Worm (Caenorhabditis elegans): Measurements from ENCODE around the gene Y62H9A.11.
A peak's percentile ranks its signal among the peaks of the same experiment; 100 is the strongest.

Gene Y62H9A.11

DNA sequence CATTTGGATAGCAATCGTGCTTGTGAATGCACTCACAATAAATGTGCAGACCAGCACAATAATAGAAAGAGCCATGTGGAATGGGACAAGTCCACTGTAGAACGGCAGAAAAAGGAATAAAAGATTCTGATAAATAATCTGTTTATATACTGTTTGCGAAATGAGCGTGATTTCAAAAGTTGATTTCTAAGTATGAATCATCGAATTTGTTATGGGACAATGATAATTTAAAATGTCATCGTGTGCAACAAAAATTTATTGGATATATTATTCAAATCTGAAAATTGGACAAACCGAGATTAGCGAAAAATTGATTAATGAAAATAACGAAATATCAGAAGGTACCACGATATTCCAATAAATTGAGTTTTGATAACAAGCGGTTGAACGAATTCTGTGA is 31.7 kb upstream of the Y62H9A.11 start, which contains the start of gene F55G7.5:
Gene F55G7.5, minus strand, starts transcription at position 101 of the 400 bp plus-strand sequence.
- TF ChIP-seq ttx-3 (tag; optimal IDR thresholded peaks at IDR 0.05) = no peak
- no peak for TF ChIP-seq sdc-2 (tag; optimal IDR thresholded peaks at IDR 0.05)

ce11 chrX:11937343-11937935 is 30.3 kb upstream of the Y62H9A.11 start:
- peak; percentile 98 for TF ChIP-seq dve-1 (tag; optimal IDR thresholded peaks at IDR 0.05)
- TF ChIP-seq sox-2 (GFP tag; IDR thresholded peaks at IDR 0.05) = peak; percentile 46
- no peak for TF ChIP-seq odd-2 (tag; optimal IDR thresholded peaks at IDR 0.05)
- peak; percentile 73 for TF ChIP-seq madf-2 (tag; optimal IDR thresholded peaks at IDR 0.05)
- TF ChIP-seq C38D4.7 (GFP tag; optimal IDR thresholded peaks at IDR 0.05) = no peak
- TF ChIP-seq eyg-1 (tag; optimal IDR thresholded peaks at IDR 0.05) = no peak
- TF ChIP-seq tbx-7 (tag; optimal IDR thresholded peaks at IDR 0.05) = peak; percentile 50
- TF ChIP-seq nhr-232 (tag; optimal IDR thresholded peaks at IDR 0.05) = no peak
- TF ChIP-seq ets-4 (tag; optimal IDR thresholded peaks at IDR 0.05) = peak; percentile 18
- TF ChIP-seq ceh-14 (tag; optimal IDR thresholded peaks at IDR 0.05) = peak; percentile 52
- TF ChIP-seq fkh-10 (GFP tag; optimal IDR thresholded peaks at IDR 0.05) = peak; percentile 57
- no peak for TF ChIP-seq nfya-1 (tag; optimal IDR thresholded peaks at IDR 0.05)
- TF ChIP-seq hlh-15 (tag; optimal IDR thresholded peaks at IDR 0.05) = peak; percentile 44
- no peak for TF ChIP-seq pag-3 (tag; optimal IDR thresholded peaks at IDR 0.05; ENCODE audit: borderline replicate concordance)
- peak; percentile 87 for TF ChIP-seq syd-9 (tag; optimal IDR thresholded peaks at IDR 0.05)
- peak; percentile 31 for TF ChIP-seq dmd-4 (tag; optimal IDR thresholded peaks at IDR 0.05; ENCODE audit: borderline replicate concordance)
- peak; percentile 53 for TF ChIP-seq ceh-19 (GFP tag; optimal IDR thresholded peaks at IDR 0.05)
- 0 out of 2 replicates have a peak, but pooled peaks have one; percentile 21 for TF ChIP-seq unc-3 (GFP tag; conservative IDR thresholded peaks at IDR 0.05)
- TF ChIP-seq unc-3 (tag; optimal IDR thresholded peaks at IDR 0.05) = peak; percentile 15
- peak; percentile 70 for TF ChIP-seq F13H6.1 (tag; optimal IDR thresholded peaks at IDR 0.05)
- no peak for TF ChIP-seq pha-2 (tag; optimal IDR thresholded peaks at IDR 0.05)
- peak; percentile 53 for TF ChIP-seq ttx-3 (tag; optimal IDR thresholded peaks at IDR 0.05)
- TF ChIP-seq ceh-31 (tag; optimal IDR thresholded peaks at IDR 0.05) = peak; percentile 92
- TF ChIP-seq Y22D7AL.16 (tag; optimal IDR thresholded peaks at IDR 0.05) = no peak
- no peak for TF ChIP-seq elt-4 (tag; optimal IDR thresholded peaks at IDR 0.05)
- TF ChIP-seq zip-5 (tag; optimal IDR thresholded peaks at IDR 0.05) = peak; percentile 9
- TF ChIP-seq ama-1 (optimal IDR thresholded peaks at IDR 0.05) = no peak
- peak; percentile 92 for TF ChIP-seq nhr-11 (tag; optimal IDR thresholded peaks at IDR 0.05)
- TF ChIP-seq mec-3 (tag; optimal IDR thresholded peaks at IDR 0.05; ENCODE audit: borderline replicate concordance) = no peak
- peak; percentile 79 for TF ChIP-seq ceh-48 (tag; optimal IDR thresholded peaks at IDR 0.05)
- TF ChIP-seq ceh-2 (tag; optimal IDR thresholded peaks at IDR 0.05) = peak; percentile 74
- peak; percentile 41 for TF ChIP-seq che-1 (tag; optimal IDR thresholded peaks at IDR 0.05)
- peak; percentile 86 for TF ChIP-seq ceh-34 (tag; optimal IDR thresholded peaks at IDR 0.05)
- TF ChIP-seq hlh-30 (tag; optimal IDR thresholded peaks at IDR 0.05; ENCODE audit: insufficient read depth) = peak; percentile 73
- TF ChIP-seq unc-55 (GFP tag; optimal IDR thresholded peaks at IDR 0.05) = no peak
- TF ChIP-seq C08G9.2 (tag; optimal IDR thresholded peaks at IDR 0.05) = peak; percentile 65
- TF ChIP-seq pat-9 (tag; optimal IDR thresholded peaks at IDR 0.05) = peak; percentile 62
- no peak for TF ChIP-seq lin-11 (tag; optimal IDR thresholded peaks at IDR 0.05)
- TF ChIP-seq ref-2 (tag; optimal IDR thresholded peaks at IDR 0.05) = peak; percentile 81
- peak; percentile 56 for TF ChIP-seq hlh-6 (tag; optimal IDR thresholded peaks at IDR 0.05)
- TF ChIP-seq sdc-2 (tag; optimal IDR thresholded peaks at IDR 0.05) = peak; percentile 99
- TF ChIP-seq gmeb-2 (tag; optimal IDR thresholded peaks at IDR 0.05) = peak; percentile 66
- no peak for TF ChIP-seq pha-4 (tag; optimal IDR thresholded peaks at IDR 0.05)
- peak; percentile 85 for TF ChIP-seq pqm-1 (tag; optimal IDR thresholded peaks at IDR 0.05)
- peak; percentile 88 for TF ChIP-seq ceh-30 (tag; optimal IDR thresholded peaks at IDR 0.05)
- peak; percentile 96 for TF ChIP-seq ceh-18 (tag; optimal IDR thresholded peaks at IDR 0.05)
- peak; percentile 79 for TF ChIP-seq elt-2 (tag; optimal IDR thresholded peaks at IDR 0.05)
- TF ChIP-seq T23F11.4 (GFP tag; optimal IDR thresholded peaks at IDR 0.05) = peak; percentile 1
- TF ChIP-seq lim-6 (tag; optimal IDR thresholded peaks at IDR 0.05) = peak; percentile 58
- TF ChIP-seq fax-1 (tag; optimal IDR thresholded peaks at IDR 0.05) = no peak
